Worm (Caenorhabditis elegans): ENCODE measurements around the gene acly-2.

acly-2 gene

DNA sequence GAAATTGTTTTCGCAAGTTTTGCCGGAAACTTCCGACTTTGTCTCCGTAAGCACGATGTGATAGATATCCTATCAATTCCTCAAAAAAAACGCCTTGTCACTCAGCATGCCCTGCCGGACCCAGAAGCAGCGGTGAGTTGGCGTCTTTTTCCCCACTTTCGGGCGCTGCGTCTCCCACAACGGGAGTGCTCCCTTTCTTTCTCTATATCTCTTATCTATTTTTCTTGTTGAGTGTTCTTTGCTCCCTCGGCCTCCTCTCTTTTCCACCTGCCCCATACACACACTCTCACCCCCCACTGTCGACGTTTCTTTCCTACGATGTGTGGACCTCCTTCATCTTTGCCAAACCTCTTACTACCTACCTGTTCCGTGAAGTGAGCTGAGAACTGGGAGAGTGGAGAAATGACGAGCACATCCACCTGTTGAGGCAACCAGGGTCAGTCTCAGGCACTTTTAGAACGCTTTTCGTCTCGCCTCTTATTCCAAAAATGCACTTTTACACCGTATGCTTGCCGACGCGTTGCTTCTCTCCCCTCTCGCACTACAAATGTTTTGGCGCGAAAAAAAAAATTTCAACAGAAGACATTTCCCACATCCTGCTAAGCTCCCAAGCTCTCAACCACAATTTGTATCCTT lies 30.3 kb upstream of the acly-2 start (continued):
- TF ChIP-seq nhr-76 (tag; optimal IDR thresholded peaks at IDR 0.05) (no peak), unc-120 (tag; optimal IDR thresholded peaks at IDR 0.05; ENCODE audit: poor library complexity, severe bottlenecking) (peak; percentile 99), lsy-2 (tag; optimal IDR thresholded peaks at IDR 0.05) (peak; percentile 30)

- no peak for TF ChIP-seq unc-120 (tag; optimal IDR thresholded peaks at IDR 0.05; ENCODE audit: poor library complexity, severe bottlenecking)
- peak; percentile 14 for TF ChIP-seq elt-1 (tag; optimal IDR thresholded peaks at IDR 0.05; ENCODE audit: borderline replicate concordance, insufficient read depth)
These were observed 27.8 kb upstream of the acly-2 start for ce11 chrV:13088485-13088884.

DNA sequence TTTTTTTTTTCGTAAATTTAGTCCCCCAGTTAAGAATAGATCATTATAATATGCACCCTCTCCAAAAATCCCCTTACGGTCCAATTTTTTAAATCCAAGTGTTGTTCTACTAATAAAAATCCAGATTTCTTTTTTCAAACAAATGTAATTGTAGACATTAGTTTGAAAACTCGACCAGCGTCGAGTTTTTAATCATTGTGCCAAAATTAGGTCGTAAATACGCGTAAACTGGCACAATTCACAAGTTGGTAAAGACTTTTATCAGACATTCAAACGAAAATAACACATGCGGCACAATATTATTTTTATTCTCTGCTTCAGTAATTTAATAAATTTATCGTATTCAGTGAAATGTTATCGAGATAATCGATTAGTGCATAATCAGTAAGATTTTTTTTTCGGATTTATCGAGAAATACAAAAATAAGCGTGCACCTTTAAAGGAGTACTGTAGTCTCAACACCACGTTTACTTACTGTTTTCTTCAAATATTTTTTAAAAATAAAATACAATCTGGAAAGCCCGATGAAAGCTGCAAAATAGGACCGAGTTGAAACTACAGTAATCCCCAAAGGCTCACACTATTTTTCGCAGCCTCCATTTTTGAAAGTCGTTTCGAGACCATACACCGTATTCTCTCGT lies 26.0 kb upstream of the acly-2 start, which contains the start of gene C34B4.4:
Gene C34B4.4 (plus strand): TSS at position 276 of the 641 bp plus-strand sequence.
- no peak for TF ChIP-seq blmp-1 (tag; optimal IDR thresholded peaks at IDR 0.05)
- no peak for TF ChIP-seq sptf-1 (tag; optimal IDR thresholded peaks at IDR 0.05)
- TF ChIP-seq bed-3 (GFP tag; optimal IDR thresholded peaks at IDR 0.05): no peak
- TF ChIP-seq unc-62 (GFP tag; optimal IDR thresholded peaks at IDR 0.05): no peak
- TF ChIP-seq nhr-28 (tag; optimal IDR thresholded peaks at IDR 0.05): no peak
- no peak for TF ChIP-seq flh-1 (GFP tag; optimal IDR thresholded peaks at IDR 0.05)
- no peak for TF ChIP-seq tbx-8 (GFP tag; optimal IDR thresholded peaks at IDR 0.05)
- TF ChIP-seq nhr-237 (tag; optimal IDR thresholded peaks at IDR 0.05): no peak
- no peak for TF ChIP-seq cnd-1 (tag; optimal IDR thresholded peaks at IDR 0.05)
- no peak for TF ChIP-seq unc-120 (tag; optimal IDR thresholded peaks at IDR 0.05; ENCODE audit: poor library complexity, severe bottlenecking)
- no peak for TF ChIP-seq ces-1 (GFP tag; optimal IDR thresholded peaks at IDR 0.05)
- TF ChIP-seq elt-3 (tag; optimal IDR thresholded peaks at IDR 0.05): no peak
- TF ChIP-seq mep-1 (tag; optimal IDR thresholded peaks at IDR 0.05): no peak
- TF ChIP-seq ham-2 (GFP tag; optimal IDR thresholded peaks at IDR 0.05): no peak
- no peak for TF ChIP-seq ceh-39 (tag; optimal IDR thresholded peaks at IDR 0.05)
- no peak for TF ChIP-seq M03D4.4 (tag; optimal IDR thresholded peaks at IDR 0.05)

DNA sequence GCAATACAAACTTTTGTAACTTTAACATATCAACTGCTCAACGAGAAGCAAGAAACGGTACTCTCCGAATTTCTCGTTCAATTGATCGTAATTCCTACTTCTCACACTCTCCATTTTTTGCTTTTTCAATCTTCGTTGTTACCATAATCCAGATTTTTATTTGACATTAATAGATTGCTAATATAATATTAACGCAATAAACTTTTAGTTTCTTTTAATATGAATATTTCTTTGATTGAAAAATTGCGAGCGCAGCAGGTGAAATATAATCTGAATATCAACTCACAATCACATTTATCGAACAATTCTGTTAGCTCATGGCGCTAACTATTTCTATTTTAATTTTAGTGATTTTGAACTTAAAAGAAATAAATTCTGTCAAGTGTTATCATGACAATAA lies 23.9 kb upstream of the acly-2 start, which contains the start of gene lurp-4:
Gene lurp-4 (plus strand): TSS at position 301 of the 400 bp plus-strand sequence.
- TF ChIP-seq flh-1 (GFP tag; optimal IDR thresholded peaks at IDR 0.05) (no peak), elt-3 (tag; optimal IDR thresholded peaks at IDR 0.05) (no peak), sem-2 (GFP tag; optimal IDR thresholded peaks at IDR 0.05) (no peak), unc-62 (GFP tag; optimal IDR thresholded peaks at IDR 0.05) (no peak), ham-2 (GFP tag; optimal IDR thresholded peaks at IDR 0.05) (no peak), pha-4 (tag; optimal IDR thresholded peaks at IDR 0.05) (no peak), cnd-1 (tag; optimal IDR thresholded peaks at IDR 0.05) (no peak), unc-39 (tag; optimal IDR thresholded peaks at IDR 0.05) (no peak), ceh-83 (GFP tag; optimal IDR thresholded peaks at IDR 0.05) (no peak), ztf-11 (tag; optimal IDR thresholded peaks at IDR 0.05) (no peak), blmp-1 (tag; optimal IDR thresholded peaks at IDR 0.05) (no peak), nhr-12 (tag; optimal IDR thresholded peaks at IDR 0.05) (no peak), lsy-2 (tag; optimal IDR thresholded peaks at IDR 0.05) (no peak), drap-1 (GFP tag; optimal IDR thresholded peaks at IDR 0.05) (no peak)

DNA sequence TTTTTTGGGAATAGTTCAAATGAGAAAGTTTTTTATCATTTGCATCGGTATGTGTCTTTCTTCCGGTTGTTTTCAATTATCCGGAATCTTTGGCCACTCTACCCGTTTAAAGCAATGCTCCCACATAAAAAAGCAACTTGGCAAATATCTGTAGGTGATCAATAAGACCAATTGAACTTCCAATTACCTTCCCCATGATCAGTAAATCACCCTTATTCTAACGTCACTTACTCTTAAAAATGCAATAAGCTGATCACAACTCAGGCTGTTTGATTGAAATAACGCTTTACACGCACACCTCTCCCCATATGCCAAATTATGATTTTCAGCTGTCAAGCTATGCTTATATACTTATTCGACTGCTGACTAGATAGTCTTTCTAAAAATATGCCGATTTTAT lies 20.6 kb upstream of the acly-2 start, which contains the start of gene C34B4.5:
Gene C34B4.5 (plus strand): TSS at position 301 of the 400 bp plus-strand sequence.
- TF ChIP-seq nhr-12 (tag; optimal IDR thresholded peaks at IDR 0.05) (no peak), nhr-237 (tag; optimal IDR thresholded peaks at IDR 0.05) (no peak), lsy-2 (tag; optimal IDR thresholded peaks at IDR 0.05) (no peak), ham-2 (GFP tag; optimal IDR thresholded peaks at IDR 0.05) (no peak), hlh-1 (tag; optimal IDR thresholded peaks at IDR 0.05) (no peak), tbx-8 (GFP tag; optimal IDR thresholded peaks at IDR 0.05) (no peak)

DNA sequence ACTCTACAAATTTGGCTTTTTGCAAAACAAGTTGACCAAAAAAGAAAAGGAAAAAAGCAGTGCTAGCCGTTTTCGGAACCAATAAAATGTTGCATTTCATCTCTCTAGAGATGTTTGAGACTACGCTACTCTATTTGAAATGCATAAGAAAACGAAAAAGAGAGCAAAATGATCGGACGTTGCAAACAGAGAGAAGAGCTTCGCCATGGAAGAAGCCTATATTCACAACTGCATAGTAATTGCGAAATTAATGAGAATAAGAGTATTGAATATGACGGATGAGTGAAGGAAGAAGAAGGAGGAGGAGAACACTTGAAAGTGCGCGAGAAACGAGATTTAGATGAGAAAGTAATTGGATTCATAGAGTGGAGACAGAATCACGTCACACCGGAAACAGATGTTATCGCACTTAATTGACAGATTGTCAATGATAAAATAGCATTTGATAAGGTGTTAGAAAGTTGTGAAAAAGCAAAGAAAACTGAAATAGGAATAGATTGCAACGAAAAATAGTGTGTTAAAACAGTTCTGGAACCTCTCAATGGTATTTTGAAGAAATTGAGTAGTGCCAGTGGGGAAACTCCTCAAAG lies 10.4 kb upstream of the acly-2 start:
- TF ChIP-seq unc-62 (GFP tag; optimal IDR thresholded peaks at IDR 0.05) (peak; percentile 89), ceh-83 (GFP tag; optimal IDR thresholded peaks at IDR 0.05) (no peak), drap-1 (GFP tag; optimal IDR thresholded peaks at IDR 0.05) (no peak), ceh-39 (tag; optimal IDR thresholded peaks at IDR 0.05) (no peak), unc-39 (tag; optimal IDR thresholded peaks at IDR 0.05) (no peak), lsy-2 (tag; optimal IDR thresholded peaks at IDR 0.05) (no peak), elt-1 (tag; optimal IDR thresholded peaks at IDR 0.05; ENCODE audit: borderline replicate concordance, insufficient read depth) (peak; percentile 62), lin-32 (GFP tag; optimal IDR thresholded peaks at IDR 0.05) (no peak), M03D4.4 (tag; optimal IDR thresholded peaks at IDR 0.05) (no peak), pha-4 (tag; optimal IDR thresholded peaks at IDR 0.05) (no peak), ztf-11 (tag; optimal IDR thresholded peaks at IDR 0.05) (no peak), unc-120 (tag; optimal IDR thresholded peaks at IDR 0.05; ENCODE audit: poor library complexity, severe bottlenecking) (no peak), tbx-8 (GFP tag; optimal IDR thresholded peaks at IDR 0.05) (no peak), sem-2 (GFP tag; optimal IDR thresholded peaks at IDR 0.05) (no peak), zip-8 (tag; optimal IDR thresholded peaks at IDR 0.05) (no peak), ham-2 (GFP tag; optimal IDR thresholded peaks at IDR 0.05) (no peak), ces-1 (GFP tag; optimal IDR thresholded peaks at IDR 0.05) (peak; percentile 96), snpc-4 (tag; optimal IDR thresholded peaks at IDR 0.05) (no peak), elt-3 (tag; optimal IDR thresholded peaks at IDR 0.05) (no peak), sptf-1 (tag; optimal IDR thresholded peaks at IDR 0.05) (no peak), ceh-43 (GFP tag; optimal IDR thresholded peaks at IDR 0.05) (no peak), lin-13 (tag; optimal IDR thresholded peaks at IDR 0.05) (no peak), nhr-12 (tag; optimal IDR thresholded peaks at IDR 0.05) (no peak)

Data from whole organism, mixed stage, embryonic.